Worm (Caenorhabditis elegans): ENCODE data around the gene col-102.

- TF ChIP-seq lin-13 (GFP tag; optimal IDR thresholded peaks at IDR 0.05): no peak
- no peak for TF ChIP-seq ama-1 (optimal IDR thresholded peaks at IDR 0.05)
- no peak for TF ChIP-seq elt-3 (tag; optimal IDR thresholded peaks at IDR 0.05)
- TF ChIP-seq mbf-1 (tag; optimal IDR thresholded peaks at IDR 0.05): no peak
- TF ChIP-seq mab-5 (tag; optimal IDR thresholded peaks at IDR 0.05): no peak
- TF ChIP-seq ceh-16 (tag; optimal IDR thresholded peaks at IDR 0.05): no peak
- no peak for TF ChIP-seq aly-2 (tag; optimal IDR thresholded peaks at IDR 0.05)
- TF ChIP-seq mdl-1 (tag; optimal IDR thresholded peaks at IDR 0.05): no peak
- no peak for TF ChIP-seq nhr-25 (tag; optimal IDR thresholded peaks at IDR 0.05)
- no peak for TF ChIP-seq sma-9 (GFP tag; optimal IDR thresholded peaks at IDR 0.05)
- no peak for TF ChIP-seq sma-9 (tag; optimal IDR thresholded peaks at IDR 0.05)
- TF ChIP-seq nhr-11 (tag; optimal IDR thresholded peaks at IDR 0.05): no peak
- no peak for TF ChIP-seq F13H6.1 (tag; optimal IDR thresholded peaks at IDR 0.05)
- TF ChIP-seq zag-1 (tag; optimal IDR thresholded peaks at IDR 0.05): no peak
- no peak for TF ChIP-seq nhr-77 (tag; optimal IDR thresholded peaks at IDR 0.05)
These were observed 39.2 kb downstream of the col-102 start for ce11 chrIV:643481-643880.

Data from whole organism, L2 larva.